Fruit fly (Drosophila melanogaster) whole organism, embryonic: Measurements from ENCODE around the gene Rlb1.
A peak's percentile ranks its signal among the peaks of the same experiment; 100 is the strongest.

ENCODE experiments used
- Abd-B ChIP-seq: fragments of 200-800 bp; sonication (Bioruptor generic); optimal IDR thresholded peaks from 2 replicates; lab custom pipeline; 2018; ENCODE audit warnings: missing biosample characterization, mild to moderate bottlenecking, missing genetic modification characterization, moderate library complexity
- Bdp1 ChIP-seq: fragments of 200-800 bp; sonication (Bioruptor generic); optimal IDR thresholded peaks from 3 replicates; lab custom pipeline; 2016; ENCODE audit warnings: missing biosample characterization, missing genetic modification characterization
- CG1024 ChIP-seq: fragments of 200-800 bp; sonication (Bioruptor generic); IDR thresholded peaks from 2 replicates; pipeline ENCODE4 v1.3.6; 2022; ENCODE audit warnings: missing biosample characterization, missing genetic modification characterization
- CG10543 ChIP-seq: fragments of 200-800 bp; sonication (Bioruptor generic); optimal IDR thresholded peaks from 3 replicates; lab custom pipeline; 2017; ENCODE audit warnings: missing biosample characterization, mild to moderate bottlenecking, missing genetic modification characterization, moderate library complexity
- CG11723 ChIP-seq: fragments of 200-800 bp; sonication (Bioruptor generic); optimal IDR thresholded peaks from 2 replicates; lab custom pipeline; 2017; ENCODE audit warnings: missing biosample characterization, mild to moderate bottlenecking, missing genetic modification characterization
- CG12104 ChIP-seq: fragments of 200-800 bp; sonication (Bioruptor generic); optimal IDR thresholded peaks from 3 replicates; lab custom pipeline; 2016; ENCODE audit warnings: missing biosample characterization, missing genetic modification characterization
- CG14860 ChIP-seq: fragments of 200-800 bp; sonication (Bioruptor generic); IDR thresholded peaks from 3 replicates; pipeline ENCODE4 v1.3.6; 2022; ENCODE audit warnings: missing biosample characterization, missing genetic modification characterization; ENCODE audit not compliant: partially characterized antibody
- CG16813 ChIP-seq: fragments of 200-800 bp; sonication (Bioruptor generic); IDR thresholded peaks from 3 replicates; pipeline ENCODE4 v1.3.6; 2022; ENCODE audit warnings: missing biosample characterization, missing genetic modification characterization; ENCODE audit not compliant: partially characterized antibody
- CG2202 ChIP-seq: fragments of 200-800 bp; sonication (Bioruptor generic); optimal IDR thresholded peaks from 2 replicates; lab custom pipeline; 2018; ENCODE audit warnings: missing biosample characterization, mild to moderate bottlenecking, missing genetic modification characterization
- CG31441 ChIP-seq: fragments of 200-800 bp; sonication (Bioruptor generic); IDR thresholded peaks from 2 replicates; pipeline ENCODE4 v1.3.6; 2022; ENCODE audit warnings: missing biosample characterization, missing genetic modification characterization
- CG33213 ChIP-seq: fragments of 200-800 bp; sonication (Bioruptor generic); optimal IDR thresholded peaks from 3 replicates; lab custom pipeline; 2016; ENCODE audit warnings: missing biosample characterization, missing genetic modification characterization
- CG4820 ChIP-seq: fragments of 200-800 bp; sonication (Bioruptor generic); optimal IDR thresholded peaks from 3 replicates; lab custom pipeline; 2016; ENCODE audit warnings: missing biosample characterization, missing genetic modification characterization
- CG6654 ChIP-seq: fragments of 200-800 bp; sonication (Bioruptor generic); optimal IDR thresholded peaks from 2 replicates; lab custom pipeline; 2017; ENCODE audit warnings: missing biosample characterization, mild to moderate bottlenecking, missing genetic modification characterization
- CG6813 ChIP-seq: fragments of 200-800 bp; sonication (Bioruptor generic); optimal IDR thresholded peaks from 2 replicates; lab custom pipeline; 2017; ENCODE audit warnings: missing biosample characterization, missing genetic modification characterization, mild to moderate bottlenecking, moderate library complexity, missing genetic modification reagents
- CG8281 ChIP-seq: fragments of 200-800 bp; sonication (Bioruptor generic); optimal IDR thresholded peaks from 2 replicates; lab custom pipeline; 2018; ENCODE audit warnings: missing biosample characterization, mild to moderate bottlenecking, missing genetic modification characterization, moderate library complexity
- CG8290 ChIP-seq, 3 experiments: fragments of 200-800 bp; sonication (Bioruptor generic); optimal IDR thresholded peaks; 2 replicates each; lab custom pipeline; 2016 to 2019; ENCODE audit warnings: missing biosample characterization in 3 of 3, missing genetic modification characterization in 3 of 3, mild to moderate bottlenecking in 2 of 3, moderate library complexity in 1 of 3
- CG8478 ChIP-seq: fragments of >200 bp; optimal IDR thresholded peaks from 2 replicates; lab custom pipeline; 2018
- CG9215 ChIP-seq: fragments of 200-800 bp; sonication (Bioruptor generic); IDR thresholded peaks from 2 replicates; pipeline ENCODE4 v1.3.6; 2022; ENCODE audit warnings: missing biosample characterization, missing genetic modification characterization
- CG9727 ChIP-seq: fragments of 200-800 bp; sonication (Bioruptor generic); optimal IDR thresholded peaks from 3 replicates; lab custom pipeline; 2017; ENCODE audit warnings: missing biosample characterization, mild to moderate bottlenecking, missing genetic modification characterization
- CG9876 ChIP-seq: fragments of 200-800 bp; sonication (Bioruptor generic); optimal IDR thresholded peaks from 2 replicates; lab custom pipeline; 2016; ENCODE audit warnings: missing biosample characterization, missing genetic modification characterization
- CHES-1-like ChIP-seq: fragments of 200-800 bp; sonication (Bioruptor generic); optimal IDR thresholded peaks from 2 replicates; lab custom pipeline; 2016; ENCODE audit warnings: missing biosample characterization, missing genetic modification characterization
- Dbx ChIP-seq: fragments of 200-800 bp; sonication (Bioruptor generic); IDR thresholded peaks from 3 replicates; pipeline ENCODE4 v1.3.6; 2022; ENCODE audit warnings: missing biosample characterization, missing genetic modification characterization
- Gsc ChIP-seq: fragments of 200-800 bp; sonication (Bioruptor generic); IDR thresholded peaks from 2 replicates; pipeline ENCODE4 v1.3.6; 2022; ENCODE audit warnings: missing biosample characterization, missing genetic modification characterization
- Mad ChIP-seq: fragments of 200-800 bp; sonication (Bioruptor generic); optimal IDR thresholded peaks from 2 replicates; lab custom pipeline; 2016; ENCODE audit warnings: missing biosample characterization, missing genetic modification characterization
- NFAT ChIP-seq: fragments of 200-800 bp; sonication (Bioruptor generic); IDR thresholded peaks from 2 replicates; pipeline ENCODE4 v1.3.6; 2022; ENCODE audit warnings: missing biosample characterization, missing genetic modification characterization
- NK7.1 ChIP-seq: fragments of 200-800 bp; sonication (Bioruptor generic); optimal IDR thresholded peaks from 3 replicates; lab custom pipeline; 2016; ENCODE audit warnings: missing biosample characterization, missing genetic modification characterization
- Nf-YC ChIP-seq: fragments of 200-800 bp; optimal IDR thresholded peaks from 3 replicates; lab custom pipeline; 2019; ENCODE audit warnings: missing biosample characterization, mild to moderate bottlenecking, missing genetic modification characterization, moderate library complexity
- Opbp ChIP-seq: fragments of 200-800 bp; sonication (Bioruptor generic); IDR thresholded peaks from 3 replicates; pipeline ENCODE4 v1.3.6; 2022; ENCODE audit warnings: missing biosample characterization, missing genetic modification characterization; ENCODE audit not compliant: partially characterized antibody
- Rfx ChIP-seq: fragments of 200-800 bp; sonication (Bioruptor generic); IDR thresholded peaks from 2 replicates; pipeline ENCODE4 v1.3.6; 2022; ENCODE audit warnings: missing biosample characterization, missing genetic modification characterization
- Rx ChIP-seq: fragments of 200-800 bp; sonication (Bioruptor generic); IDR thresholded peaks from 2 replicates; pipeline ENCODE4 v1.3.6; 2022; ENCODE audit warnings: missing biosample characterization, missing genetic modification characterization
- Sox100B ChIP-seq: fragments of 200-800 bp; sonication (Bioruptor generic); optimal IDR thresholded peaks from 3 replicates; lab custom pipeline; 2018; ENCODE audit warnings: missing biosample characterization, mild to moderate bottlenecking, missing genetic modification characterization
- Xrp1 ChIP-seq: fragments of 200-800 bp; sonication (Bioruptor generic); IDR thresholded peaks from 2 replicates; pipeline ENCODE4 v1.3.6; 2022; ENCODE audit warnings: missing biosample characterization, missing genetic modification characterization
- bsh ChIP-seq, 2 experiments: fragments of 200-800 bp; sonication (Bioruptor generic); optimal IDR thresholded peaks; 2 replicates each; lab custom pipeline; 2017 to 2018; ENCODE audit warnings: mild to moderate bottlenecking in 2 of 2, missing biosample characterization in 2 of 2, missing genetic modification characterization in 2 of 2, moderate library complexity in 1 of 2
- crc ChIP-seq: fragments of 200-800 bp; sonication (Bioruptor generic); optimal IDR thresholded peaks from 2 replicates; lab custom pipeline; 2016; ENCODE audit warnings: missing biosample characterization, missing genetic modification characterization
- dpn ChIP-seq, 2 experiments: fragments of 200-800 bp; sonication (Bioruptor generic); optimal IDR thresholded peaks; 3 replicates each; lab custom pipeline; 2016; ENCODE audit warnings: missing biosample characterization in 2 of 2, missing genetic modification characterization in 2 of 2
- gfzf ChIP-seq: fragments of 200-800 bp; sonication (Bioruptor generic); optimal IDR thresholded peaks from 2 replicates; lab custom pipeline; 2016; ENCODE audit warnings: missing biosample characterization, mild to moderate bottlenecking, missing genetic modification characterization, moderate library complexity
- grn ChIP-seq: fragments of 200-800 bp; sonication (Bioruptor generic); optimal IDR thresholded peaks from 3 replicates; lab custom pipeline; 2017; ENCODE audit warnings: missing biosample characterization, missing genetic modification characterization
- gro ChIP-seq: fragments of 200-800 bp; sonication (Bioruptor generic); optimal IDR thresholded peaks from 2 replicates; lab custom pipeline; 2016; ENCODE audit warnings: missing biosample characterization, missing genetic modification characterization
- h ChIP-seq: fragments of >200 bp; optimal IDR thresholded peaks from 2 replicates; lab custom pipeline; 2017
- inv ChIP-seq: fragments of 200-800 bp; sonication (Bioruptor generic); IDR thresholded peaks from 2 replicates; pipeline ENCODE4 v1.3.6; 2022; ENCODE audit warnings: missing biosample characterization, missing genetic modification characterization; ENCODE audit not compliant: partially characterized antibody
- lola ChIP-seq, 3 experiments: fragments of >200 bp in 2 of 3; fragments of 200-800 bp in 1 of 3; sonication (Bioruptor generic) in 1 of 3; optimal IDR thresholded peaks; 2 replicates each; lab custom pipeline; 2017 to 2019; ENCODE audit warnings: missing biosample characterization in 3 of 3, missing genetic modification characterization in 3 of 3, mild to moderate bottlenecking in 1 of 3, moderate library complexity in 1 of 3
- nau ChIP-seq: fragments of 200-800 bp; sonication (Bioruptor generic); optimal IDR thresholded peaks from 3 replicates; lab custom pipeline; 2017; ENCODE audit warnings: missing biosample characterization, mild to moderate bottlenecking, missing genetic modification characterization, missing genetic modification reagents
- odd ChIP-seq: fragments of 200-800 bp; sonication (Bioruptor generic); optimal IDR thresholded peaks from 2 replicates; lab custom pipeline; 2017; ENCODE audit warnings: missing biosample characterization, mild to moderate bottlenecking, missing genetic modification characterization
- schlank ChIP-seq: fragments of 200-800 bp; sonication (Bioruptor generic); optimal IDR thresholded peaks from 2 replicates; lab custom pipeline; 2018; ENCODE audit warnings: missing biosample characterization, mild to moderate bottlenecking, missing genetic modification characterization
- sim ChIP-seq: fragments of 200-800 bp; sonication (Bioruptor generic); IDR thresholded peaks from 2 replicates; pipeline ENCODE4 v1.3.6; 2022; ENCODE audit warnings: missing biosample characterization, missing genetic modification characterization
- slp2 ChIP-seq: fragments of 200-800 bp; sonication (Bioruptor generic); optimal IDR thresholded peaks from 2 replicates; lab custom pipeline; 2016; ENCODE audit warnings: missing biosample characterization, missing genetic modification characterization
- toy ChIP-seq: fragments of 200-800 bp; sonication (Bioruptor generic); IDR thresholded peaks from 2 replicates; pipeline ENCODE4 v1.3.6; 2022; ENCODE audit warnings: missing biosample characterization, missing genetic modification characterization
- ttk ChIP-seq: fragments of 200-800 bp; sonication (Bioruptor generic); IDR thresholded peaks from 2 replicates; pipeline ENCODE4 v2.1.2; 2022; ENCODE audit warnings: missing biosample characterization, missing genetic modification characterization
- unpg ChIP-seq: fragments of 200-800 bp; sonication (Bioruptor generic); optimal IDR thresholded peaks from 3 replicates; lab custom pipeline; 2018; ENCODE audit warnings: missing biosample characterization, mild to moderate bottlenecking, missing genetic modification characterization, moderate library complexity

The Rlb1 gene

dm6 chr3R:9555334-9555974, 42.3 kb downstream of the Rlb1 start, which contains the start of the genes CG9386 and BckdhA (continued):
- no peak for TF ChIP-seq CG8281
- TF ChIP-seq CG8290 (GFP tag; optimal IDR thresholded peaks at IDR 0.05; lab: Kevin White, UChicago), result peak; percentile 61
- TF ChIP-seq CG8290 (tag; optimal IDR thresholded peaks at IDR 0.05; lab: Kevin White, UChicago), result peak; percentile 53 to 82
- no peak for TF ChIP-seq NK7.1
- peak; percentile 23 for TF ChIP-seq Bdp1 (GFP tag; lab: Kevin White, UChicago)
- TF ChIP-seq CG14860 (GFP tag; lab: Robert Waterston, UW), result peak; percentile 63; the same call in 2 of the 3 replicates
- TF ChIP-seq sim (GFP tag; lab: Robert Waterston, UW), result no peak
- TF ChIP-seq Rfx (GFP tag; lab: Robert Waterston, UW), result peak; percentile 72
- TF ChIP-seq CG33213 (GFP tag; lab: Kevin White, UChicago), result peak; percentile 17
- TF ChIP-seq inv (GFP tag; lab: Robert Waterston, UW), result peak; percentile 54
- peak; percentile 52; the same call in 1 of the 2 replicates for TF ChIP-seq CG31441 (GFP tag; lab: Robert Waterston, UW)
- peak; percentile 40 for TF ChIP-seq Mad
- peak; percentile 49 for TF ChIP-seq CG9215 (GFP tag; lab: Robert Waterston, UW)
- no peak for TF ChIP-seq Abd-B
- peak; percentile 70 for TF ChIP-seq CG16813 (GFP tag; lab: Robert Waterston, UW)
- TF ChIP-seq odd (GFP tag; lab: Kevin White, UChicago), result peak; percentile 48
- peak; percentile 57 for TF ChIP-seq grn (GFP tag; lab: Kevin White, UChicago)
- no peak for TF ChIP-seq Sox100B (GFP tag; lab: Kevin White, UChicago)
- peak in 1 of 3 experiments; percentile 48 for TF ChIP-seq lola (GFP tag; optimal IDR thresholded peaks at IDR 0.05; lab: Kevin White, UChicago)
- peak; percentile 40; the same call in 1 of the 2 replicates for TF ChIP-seq Xrp1
- TF ChIP-seq nau (GFP tag; lab: Kevin White, UChicago), result no peak
- peak; percentile 26 for TF ChIP-seq CG9876 (GFP tag; lab: Kevin White, UChicago)
- peak; percentile 45 for TF ChIP-seq gro
- peak; percentile 6 for TF ChIP-seq slp2 (GFP tag; lab: Kevin White, UChicago)
- TF ChIP-seq CG2202 (tag; lab: Kevin White, UChicago), result no peak
- TF ChIP-seq CG10543 (GFP tag; lab: Kevin White, UChicago), result peak; percentile 62
- TF ChIP-seq unpg (GFP tag; lab: Kevin White, UChicago), result peak; percentile 16
- 0 out of 3 replicates have a peak, but pooled peaks have one; percentile 5 for TF ChIP-seq Opbp (GFP tag; lab: Robert Waterston, UW)
- TF ChIP-seq CG9727 (GFP tag; lab: Kevin White, UChicago), result peak; percentile 68
- TF ChIP-seq CG11723 (GFP tag; lab: Kevin White, UChicago), result peak; percentile 33
- TF ChIP-seq Nf-YC (tag; lab: Kevin White, UChicago), result peak; percentile 62
- TF ChIP-seq Dbx (GFP tag; lab: Robert Waterston, UW), result peak; percentile 53; the same call in 2 of the 3 replicates
- no peak for TF ChIP-seq h (lab: Kevin White, UChicago)
- TF ChIP-seq Gsc, result no peak
- TF ChIP-seq CG6654, result no peak
- peak; percentile 76 for TF ChIP-seq NFAT (GFP tag; lab: Robert Waterston, UW)
- no peak for TF ChIP-seq Rx (GFP tag; lab: Robert Waterston, UW)
- no peak for TF ChIP-seq CG1024 (GFP tag; lab: Robert Waterston, UW)
- TF ChIP-seq CG6813 (GFP tag; lab: Kevin White, UChicago), result no peak
- TF ChIP-seq bsh (GFP tag; optimal IDR thresholded peaks at IDR 0.05; lab: Kevin White, UChicago), result peak in 1 of 2 experiments; percentile 15
- peak; percentile 61 for TF ChIP-seq CHES-1-like (GFP tag; lab: Kevin White, UChicago)
- TF ChIP-seq ttk, result 0 out of 2 replicates have a peak, but pooled peaks have one; percentile 33
- TF ChIP-seq dpn (GFP tag; optimal IDR thresholded peaks at IDR 0.05; lab: Kevin White, UChicago), result peak; percentile 59 to 64
- peak; percentile 53 for TF ChIP-seq CG12104 (GFP tag; lab: Kevin White, UChicago)
- no peak for TF ChIP-seq CG8478 (lab: Kevin White, UChicago)
- TF ChIP-seq CG4820 (GFP tag; lab: Kevin White, UChicago), result peak; percentile 14
- TF ChIP-seq crc, result no peak
- TF ChIP-seq gfzf (GFP tag; lab: Kevin White, UChicago), result no peak
- TF ChIP-seq schlank, result no peak
- TF ChIP-seq toy, result no peak
